Worm (Caenorhabditis elegans) whole organism, late embryonic: ENCODE results near the gene F59B10.3.
A peak's percentile ranks its signal among the peaks of the same experiment; 100 is the strongest.

Source experiments
- C08G9.2 ChIP-seq: sonication (generic microtip); optimal IDR thresholded peaks from 2 replicates; lab custom pipeline; 2016; ENCODE audit warnings: mild to moderate bottlenecking, missing genetic modification characterization, moderate library complexity, missing compliant biosample characterization
- ama-1 ChIP-seq: fragments of 150-350 bp; optimal IDR thresholded peaks from 2 replicates; lab custom pipeline; 2014
- ceh-18 ChIP-seq: sonication (generic microtip); optimal IDR thresholded peaks from 2 replicates; lab custom pipeline; 2016; ENCODE audit warnings: missing genetic modification characterization, missing compliant biosample characterization
- ceh-24 ChIP-seq: sonication (generic microtip); optimal IDR thresholded peaks from 2 replicates; lab custom pipeline; 2016; ENCODE audit warnings: mild to moderate bottlenecking, missing genetic modification characterization, missing compliant biosample characterization
- ceh-34 ChIP-seq: sonication (generic microtip); optimal IDR thresholded peaks from 2 replicates; lab custom pipeline; 2016; ENCODE audit warnings: mild to moderate bottlenecking, missing genetic modification characterization, missing compliant biosample characterization
- ceh-48 ChIP-seq: sonication (generic microtip); optimal IDR thresholded peaks from 2 replicates; lab custom pipeline; 2016; ENCODE audit warnings: missing genetic modification characterization, inconsistent platforms, missing compliant biosample characterization
- fax-1 ChIP-seq: sonication (generic microtip); optimal IDR thresholded peaks from 2 replicates; lab custom pipeline; 2016; ENCODE audit warnings: missing genotype, missing genetic modification characterization, missing compliant biosample characterization
- mec-3 ChIP-seq: sonication (generic microtip); optimal IDR thresholded peaks from 2 replicates; lab custom pipeline; 2016; ENCODE audit warnings: borderline replicate concordance, missing genetic modification characterization, missing compliant biosample characterization
- nhr-11 ChIP-seq: fragments of 150-350 bp; optimal IDR thresholded peaks from 2 replicates; lab custom pipeline; 2014; ENCODE audit warnings: missing biosample characterization, missing genetic modification characterization
- pqm-1 ChIP-seq: sonication (generic microtip); optimal IDR thresholded peaks from 2 replicates; lab custom pipeline; 2016; ENCODE audit warnings: missing genetic modification characterization, missing compliant biosample characterization
- tbx-7 ChIP-seq: sonication (generic microtip); optimal IDR thresholded peaks from 2 replicates; lab custom pipeline; 2016; ENCODE audit warnings: missing genotype, missing genetic modification characterization, missing compliant biosample characterization
- unc-55 ChIP-seq: sonication (generic microtip); optimal IDR thresholded peaks from 2 replicates; lab custom pipeline; 2017; ENCODE audit warnings: missing biosample characterization, missing genetic modification reagents, missing genetic modification characterization

DNA sequence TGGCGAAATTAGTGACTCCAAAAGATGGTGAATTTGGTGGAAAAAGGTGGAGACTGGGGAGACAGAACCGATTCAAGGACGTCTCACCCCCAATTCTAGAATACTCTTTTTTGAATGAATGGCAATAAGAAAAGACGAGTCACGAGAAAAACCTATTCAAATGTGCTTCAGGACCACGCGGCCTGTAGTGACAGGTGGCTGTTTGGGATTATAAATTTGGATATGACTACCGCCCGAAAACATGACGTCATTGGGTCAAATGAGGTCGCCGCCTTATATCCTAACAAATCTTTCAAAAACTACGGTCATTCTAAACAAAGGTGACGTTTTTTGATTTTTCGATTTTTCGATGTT is 43.7 kb downstream of the F59B10.3 start:
- TF ChIP-seq ceh-24 (tag; lab: Kevin White, UChicago) = no peak
- TF ChIP-seq fax-1 (tag; lab: Kevin White, UChicago) = no peak
- peak; percentile 10 for TF ChIP-seq unc-55
- no peak for TF ChIP-seq ceh-34 (tag; lab: Kevin White, UChicago)
- TF ChIP-seq ama-1 (lab: Kevin White, UChicago) = no peak
- no peak for TF ChIP-seq nhr-11 (tag; lab: Kevin White, UChicago)
- no peak for TF ChIP-seq mec-3 (tag; lab: Kevin White, UChicago)
- TF ChIP-seq pqm-1 (tag; lab: Kevin White, UChicago) = no peak
- no peak for TF ChIP-seq tbx-7
- no peak for TF ChIP-seq ceh-18 (tag; lab: Kevin White, UChicago)
- no peak for TF ChIP-seq ceh-48 (tag; lab: Kevin White, UChicago)
- no peak for TF ChIP-seq C08G9.2 (tag; lab: Kevin White, UChicago)
